Worm (Caenorhabditis elegans): ENCODE results near the gene dpy-11.
A peak's percentile ranks its signal among the peaks of the same experiment; 100 is the strongest.

dpy-11 gene

DNA sequence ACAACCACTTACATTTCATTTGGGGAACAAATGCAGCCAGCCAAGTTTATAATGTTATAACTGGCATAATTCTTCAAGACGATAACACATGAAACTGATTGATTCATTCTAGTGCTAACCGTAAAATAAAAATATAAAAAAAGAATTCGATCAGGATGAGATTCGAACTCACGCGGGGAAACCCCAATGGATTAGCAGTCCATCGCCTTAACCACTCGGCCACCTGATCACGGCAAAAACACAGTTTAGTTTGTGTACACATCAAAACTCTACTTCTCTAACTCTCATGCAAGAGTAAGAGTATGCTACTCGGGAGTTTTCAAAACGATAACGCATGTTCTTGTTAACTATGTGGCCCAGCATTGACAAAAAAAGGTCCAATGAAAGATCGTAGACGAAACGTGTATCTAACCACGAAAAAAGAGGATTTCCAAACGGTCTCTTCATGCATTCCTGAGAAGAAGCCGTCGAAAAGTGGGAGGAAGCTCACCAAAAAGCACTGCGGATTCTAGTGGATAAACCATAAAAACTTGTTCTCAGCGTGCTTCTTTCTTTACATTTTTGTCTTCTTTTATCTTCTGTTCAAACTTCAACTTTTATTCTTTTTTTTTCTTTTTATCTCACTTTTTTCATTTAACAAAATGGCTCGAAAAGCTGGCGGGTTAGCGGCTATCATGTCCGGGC, 36.8 kb upstream of the dpy-11 start, which contains the start of gene twk-10:
Gene twk-10 (plus strand): TSS at position 634 of the 684 bp plus-strand sequence.
- peak; percentile 54 for TF ChIP-seq nhr-129 (tag; optimal IDR thresholded peaks at IDR 0.05)
- TF ChIP-seq fos-1 (tag; optimal IDR thresholded peaks at IDR 0.05): peak; percentile 59
- TF ChIP-seq C34F6.9 (tag; optimal IDR thresholded peaks at IDR 0.05): peak; percentile 18
- peak; percentile 43 for TF ChIP-seq sma-9 (GFP tag; optimal IDR thresholded peaks at IDR 0.05)
- TF ChIP-seq sma-9 (tag; optimal IDR thresholded peaks at IDR 0.05): no peak
- no peak for TF ChIP-seq blmp-1 (tag; optimal IDR thresholded peaks at IDR 0.05; ENCODE audit: insufficient read depth)
- TF ChIP-seq ZK546.5 (tag; optimal IDR thresholded peaks at IDR 0.05): no peak
- peak; percentile 19 for TF ChIP-seq sma-3 (GFP tag; optimal IDR thresholded peaks at IDR 0.05)

DNA sequence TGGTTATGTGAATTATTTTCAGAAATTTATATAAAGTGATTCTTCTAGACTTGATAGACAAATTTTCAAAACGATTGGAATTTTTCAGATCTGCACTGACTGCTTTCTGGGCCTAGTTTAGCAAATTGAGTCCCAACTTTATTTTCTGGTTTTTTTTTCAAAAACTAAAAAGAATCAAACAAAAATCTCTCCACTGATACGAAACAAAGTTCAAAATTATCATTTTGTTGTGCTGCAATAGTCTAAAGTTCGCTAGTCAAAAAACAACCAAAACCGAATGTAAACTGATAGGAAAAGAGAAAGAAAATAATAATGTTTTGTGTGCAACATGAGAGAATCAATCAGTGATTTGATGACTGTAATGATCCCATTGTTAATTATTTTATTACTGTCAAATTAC, 34.8 kb upstream of the dpy-11 start, which contains the start of gene lipl-4:
Gene lipl-4 (plus strand): TSS at position 301 of the 400 bp plus-strand sequence.
- TF ChIP-seq ceh-82 (tag; optimal IDR thresholded peaks at IDR 0.05) (no peak), nhr-12 (tag; optimal IDR thresholded peaks at IDR 0.05) (no peak), ZK546.5 (tag; optimal IDR thresholded peaks at IDR 0.05) (no peak), gmeb-1 (tag; optimal IDR thresholded peaks at IDR 0.05) (no peak)

DNA sequence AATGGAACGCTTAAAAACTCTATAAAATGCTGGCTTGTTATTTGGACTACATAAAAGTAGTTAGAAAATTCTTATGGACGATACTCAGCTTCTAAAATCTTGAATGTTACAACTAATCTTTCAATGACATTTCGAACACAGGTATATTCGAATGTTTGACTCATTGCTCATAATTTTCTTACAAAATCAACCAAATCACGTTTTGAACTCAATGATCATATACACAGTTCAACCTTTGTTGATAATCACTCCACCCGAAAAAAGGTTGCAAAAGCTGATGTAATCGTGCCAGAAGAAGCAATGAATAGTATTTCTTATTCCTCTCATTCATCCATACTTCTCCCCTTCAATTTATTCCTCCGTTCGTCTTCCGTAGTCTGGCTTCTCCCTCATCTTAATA, 34.1 kb upstream of the dpy-11 start, which contains the start of gene K04A8.20:
Gene K04A8.20 (plus strand): TSS at position 301 of the 400 bp plus-strand sequence.
- TF ChIP-seq fos-1 (tag; optimal IDR thresholded peaks at IDR 0.05): no peak
- no peak for TF ChIP-seq peb-1 (tag; optimal IDR thresholded peaks at IDR 0.05)
- TF ChIP-seq ztf-11 (tag; optimal IDR thresholded peaks at IDR 0.05): no peak
- no peak for TF ChIP-seq mab-5 (tag; optimal IDR thresholded peaks at IDR 0.05)
- no peak for TF ChIP-seq alr-1 (tag; optimal IDR thresholded peaks at IDR 0.05)
- no peak for TF ChIP-seq mdl-1 (tag; optimal IDR thresholded peaks at IDR 0.05)
- TF ChIP-seq ztf-1 (GFP tag; conservative IDR thresholded peaks at IDR 0.05): no peak
- TF ChIP-seq crh-2 (tag; optimal IDR thresholded peaks at IDR 0.05): no peak
- TF ChIP-seq ceh-16 (tag; optimal IDR thresholded peaks at IDR 0.05): no peak
- no peak for TF ChIP-seq nhr-21 (tag; optimal IDR thresholded peaks at IDR 0.05)
- no peak for TF ChIP-seq lin-13 (GFP tag; optimal IDR thresholded peaks at IDR 0.05)
- no peak for TF ChIP-seq nhr-77 (tag; optimal IDR thresholded peaks at IDR 0.05)
- TF ChIP-seq skn-1 (tag; optimal IDR thresholded peaks at IDR 0.05): no peak
- no peak for TF ChIP-seq ceh-82 (tag; optimal IDR thresholded peaks at IDR 0.05)
- TF ChIP-seq unc-39 (tag; optimal IDR thresholded peaks at IDR 0.05): no peak
- no peak for TF ChIP-seq nhr-237 (tag; optimal IDR thresholded peaks at IDR 0.05)
- TF ChIP-seq aly-2 (tag; optimal IDR thresholded peaks at IDR 0.05): no peak
- TF ChIP-seq lin-39 (tag; optimal IDR thresholded peaks at IDR 0.05): no peak

DNA sequence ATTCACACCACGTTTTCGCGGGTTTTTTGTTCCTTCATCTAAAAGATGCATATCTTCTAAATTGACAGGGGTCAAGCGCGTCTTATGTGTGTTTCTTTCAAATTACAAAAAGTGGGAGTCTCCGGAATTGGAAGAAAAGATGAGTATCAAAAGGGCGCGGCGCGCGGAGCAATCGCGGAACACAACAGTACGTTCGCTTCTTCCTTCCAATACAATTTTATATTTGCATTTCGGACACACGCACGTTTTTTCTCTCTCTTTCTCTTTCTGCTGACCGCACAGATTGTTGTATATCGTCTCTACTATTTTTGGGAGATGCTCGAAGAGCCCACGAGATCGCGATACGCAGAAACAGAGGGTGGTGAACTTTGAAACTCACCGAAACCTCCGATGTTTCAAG, 33.3 kb upstream of the dpy-11 start:
- TF ChIP-seq C34F6.9 (tag; optimal IDR thresholded peaks at IDR 0.05): no peak
- TF ChIP-seq lsy-2 (tag; optimal IDR thresholded peaks at IDR 0.05): no peak
- TF ChIP-seq sem-4 (tag; optimal IDR thresholded peaks at IDR 0.05): no peak
- TF ChIP-seq ZK546.5 (tag; optimal IDR thresholded peaks at IDR 0.05): no peak
- TF ChIP-seq mab-5 (tag; optimal IDR thresholded peaks at IDR 0.05): no peak
- TF ChIP-seq alr-1 (tag; optimal IDR thresholded peaks at IDR 0.05): no peak
- TF ChIP-seq lin-13 (GFP tag; optimal IDR thresholded peaks at IDR 0.05): no peak
- no peak for TF ChIP-seq crh-2 (tag; optimal IDR thresholded peaks at IDR 0.05)
- TF ChIP-seq nhr-10 (tag; optimal IDR thresholded peaks at IDR 0.05): no peak
- TF ChIP-seq unc-39 (tag; optimal IDR thresholded peaks at IDR 0.05): no peak
- TF ChIP-seq Y55F3AM.14 (GFP tag; optimal IDR thresholded peaks at IDR 0.05): no peak
- TF ChIP-seq F13H6.1 (tag; optimal IDR thresholded peaks at IDR 0.05): no peak
- no peak for TF ChIP-seq nhr-77 (tag; optimal IDR thresholded peaks at IDR 0.05)
- TF ChIP-seq elt-1 (tag; optimal IDR thresholded peaks at IDR 0.05): no peak
- no peak for TF ChIP-seq zag-1 (tag; optimal IDR thresholded peaks at IDR 0.05)
- no peak for TF ChIP-seq ztf-1 (GFP tag; conservative IDR thresholded peaks at IDR 0.05)
- no peak for TF ChIP-seq snpc-4 (tag; optimal IDR thresholded peaks at IDR 0.05)
- no peak for TF ChIP-seq nhr-21 (tag; optimal IDR thresholded peaks at IDR 0.05)

Measured in whole organism, L2 larva.